Worm (Caenorhabditis elegans) whole organism, mixed stage, embryonic: ENCODE results near the gene F31F7.1.

Experiments used
- blmp-1 ChIP-seq: fragments of 150-350 bp; optimal IDR thresholded peaks from 2 replicates; lab custom pipeline; 2014; ENCODE audit warnings: missing biosample characterization, missing genetic modification characterization
- drap-1 ChIP-seq: fragments of 200-800 bp; sonication (Bioruptor generic); optimal IDR thresholded peaks from 3 replicates; lab custom pipeline; 2018; ENCODE audit warnings: mild to moderate bottlenecking, missing genetic modification characterization, missing compliant biosample characterization
- elt-3 ChIP-seq: fragments of 150-350 bp; optimal IDR thresholded peaks from 2 replicates; lab custom pipeline; 2014; ENCODE audit warnings: missing biosample characterization, missing genetic modification characterization
- ham-2 ChIP-seq: fragments of 200-800 bp; sonication (Bioruptor generic); optimal IDR thresholded peaks from 2 replicates; lab custom pipeline; 2018; ENCODE audit warnings: mild to moderate bottlenecking, missing genetic modification characterization, missing compliant biosample characterization
- mls-2 ChIP-seq: sonication (generic microtip); optimal IDR thresholded peaks from 2 replicates; lab custom pipeline; 2016; ENCODE audit warnings: mild to moderate bottlenecking, missing genetic modification characterization, moderate library complexity, missing compliant biosample characterization
- nhr-76 ChIP-seq: sonication (generic microtip); optimal IDR thresholded peaks from 2 replicates; lab custom pipeline; 2017; ENCODE audit warnings: missing biosample characterization, missing genetic modification characterization
- pha-4 ChIP-seq: fragments of 150-350 bp; optimal IDR thresholded peaks from 2 replicates; lab custom pipeline; 2018; ENCODE audit warnings: missing biosample characterization, missing genetic modification reagents, missing genetic modification characterization
- sem-2 ChIP-seq: fragments of 200-800 bp; sonication (Bioruptor generic); optimal IDR thresholded peaks from 2 replicates; lab custom pipeline; 2018; ENCODE audit warnings: mild to moderate bottlenecking, missing genetic modification characterization, missing compliant biosample characterization
- tbx-8 ChIP-seq: fragments of 200-800 bp; sonication (Bioruptor generic); optimal IDR thresholded peaks from 2 replicates; lab custom pipeline; 2018; ENCODE audit warnings: mild to moderate bottlenecking, missing genetic modification characterization, moderate library complexity, missing compliant biosample characterization
- unc-39 ChIP-seq: fragments of 150-350 bp; optimal IDR thresholded peaks from 2 replicates; lab custom pipeline; 2014; ENCODE audit warnings: missing biosample characterization, missing genetic modification characterization
- unc-62 ChIP-seq: fragments of 150-350 bp; optimal IDR thresholded peaks from 2 replicates; lab custom pipeline; 2014; ENCODE audit warnings: missing biosample characterization, missing genetic modification reagents, missing genetic modification characterization
- ztf-11 ChIP-seq: fragments of 150-350 bp; optimal IDR thresholded peaks from 2 replicates; lab custom pipeline; 2014; ENCODE audit warnings: missing biosample characterization, missing genetic modification characterization

- no peak for TF ChIP-seq blmp-1
- TF ChIP-seq ham-2 (GFP tag; lab: Kevin White, UChicago): no peak
- no peak for TF ChIP-seq sem-2 (GFP tag; lab: Kevin White, UChicago)
- no peak for TF ChIP-seq elt-3 (tag; lab: Kevin White, UChicago)
- no peak for TF ChIP-seq pha-4 (tag; lab: Kevin White, UChicago)
- no peak for TF ChIP-seq drap-1 (GFP tag; lab: Kevin White, UChicago)
- TF ChIP-seq unc-62 (GFP tag; lab: Kevin White, UChicago): no peak
- TF ChIP-seq nhr-76 (tag; lab: Kevin White, UChicago): no peak
- TF ChIP-seq tbx-8 (GFP tag; lab: Kevin White, UChicago): no peak
- no peak for TF ChIP-seq mls-2 (tag; lab: Kevin White, UChicago)
- no peak for TF ChIP-seq ztf-11 (tag; lab: Kevin White, UChicago)
- no peak for TF ChIP-seq unc-39 (tag; lab: Kevin White, UChicago)
Measured at ce11 chrV:6270552-6270951, 5.7 kb upstream of the F31F7.1 start, which contains the start of gene F31F7.2.
